Worm (Caenorhabditis elegans) whole organism, young adult: Measurements from ENCODE around the gene twk-12.

Source experiments
- ama-1 ChIP-seq, 3 experiments: fragments of 150-350 bp in 1 of 3; sonication (generic microtip) in 2 of 3; optimal IDR thresholded peaks; 2 replicates each; lab custom pipeline; 2014 to 2018; ENCODE audit warnings: missing biosample characterization in 2 of 3, missing genetic modification characterization in 2 of 3, missing genetic modification reagents in 2 of 3
- cebp-2 ChIP-seq: fragments of 200-800 bp; sonication (Bioruptor generic); IDR thresholded peaks from 2 replicates; pipeline ENCODE4 v1.3.6; 2022; ENCODE audit warnings: missing genetic modification characterization, missing compliant biosample characterization
- ceh-91 ChIP-seq: fragments of 200-800 bp; sonication (Bioruptor generic); IDR thresholded peaks from 2 replicates; pipeline ENCODE4 v1.3.6; 2022; ENCODE audit warnings: missing genetic modification reagents, missing genetic modification characterization, missing compliant biosample characterization
- dpl-1 ChIP-seq: fragments of 150-350 bp; optimal IDR thresholded peaks from 2 replicates; lab custom pipeline; 2014; ENCODE audit warnings: missing biosample characterization, missing genetic modification reagents, missing genetic modification characterization
- hmg-1.2 ChIP-seq: fragments of 200-800 bp; sonication (Bioruptor generic); IDR thresholded peaks from 2 replicates; pipeline ENCODE4 v1.3.6; 2022; ENCODE audit warnings: missing genetic modification reagents, missing genetic modification characterization, missing compliant biosample characterization
- madf-6 ChIP-seq: fragments of 200-800 bp; sonication (Bioruptor generic); IDR thresholded peaks from 2 replicates; pipeline ENCODE4 v1.3.6; 2022; ENCODE audit warnings: missing genetic modification reagents, missing genetic modification characterization, missing compliant biosample characterization
- nfya-2 ChIP-seq: fragments of 200-800 bp; sonication (Bioruptor generic); IDR thresholded peaks from 2 replicates; pipeline ENCODE4 v1.3.6; 2022; ENCODE audit warnings: missing genetic modification reagents, missing genetic modification characterization, missing compliant biosample characterization
- nhr-179 ChIP-seq: sonication (generic microtip); optimal IDR thresholded peaks from 2 replicates; lab custom pipeline; 2016; ENCODE audit warnings: mild to moderate bottlenecking, missing genetic modification characterization, missing compliant biosample characterization
- pha-4 ChIP-seq: fragments of 150-350 bp; sonication (generic microtip); optimal IDR thresholded peaks from 2 replicates; lab custom pipeline; 2014; ENCODE audit warnings: missing biosample characterization, missing genetic modification reagents, missing genetic modification characterization
- repo-1 ChIP-seq: sonication (generic microtip); optimal IDR thresholded peaks from 2 replicates; lab custom pipeline; 2017; ENCODE audit warnings: mild to moderate bottlenecking, missing genetic modification characterization, missing compliant biosample characterization
- sea-2 ChIP-seq: fragments of 200-800 bp; sonication (Bioruptor generic); IDR thresholded peaks from 2 replicates; pipeline ENCODE4 v1.3.6; 2022; ENCODE audit warnings: missing genetic modification characterization, missing compliant biosample characterization
- snpc-4 ChIP-seq, 5 experiments: fragments of 150-350 bp in 1 of 5; sonication (generic microtip) in 4 of 5; optimal IDR thresholded peaks; 2 replicates each; lab custom pipeline; 2014 to 2018; ENCODE audit warnings: missing genetic modification characterization in 5 of 5, missing biosample characterization in 3 of 5, antibody characterized with exemption in 2 of 5, mild to moderate bottlenecking in 2 of 5, missing compliant biosample characterization in 2 of 5, missing genotype in 2 of 5, moderate library complexity in 2 of 5, missing genetic modification reagents in 1 of 5
- sptf-2 ChIP-seq: fragments of 200-800 bp; sonication (Bioruptor generic); optimal IDR thresholded peaks from 2 replicates; lab custom pipeline; 2018; ENCODE audit warnings: mild to moderate bottlenecking, missing genetic modification characterization, missing compliant biosample characterization

DNA sequence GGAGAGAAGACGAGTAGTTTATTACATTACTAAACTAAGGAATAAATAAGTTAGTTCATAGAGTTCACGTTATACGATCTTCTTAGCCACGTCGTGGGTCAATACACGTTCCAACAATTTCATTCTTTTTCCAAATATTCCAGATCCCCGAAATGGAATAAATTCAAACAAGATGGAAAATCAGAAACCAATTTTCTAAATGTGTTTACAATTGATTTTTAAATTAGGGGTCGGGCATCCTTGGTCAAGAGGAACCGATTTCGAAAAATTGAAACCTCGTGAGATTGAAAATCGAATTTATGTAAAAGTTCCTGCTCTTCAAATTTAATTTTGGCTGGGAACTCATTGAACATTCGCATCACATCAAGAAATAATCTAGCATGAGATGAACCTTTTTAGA, 17.4 kb downstream of the twk-12 start:
- TF ChIP-seq sea-2 (GFP tag; lab: Robert Waterston, UW): no peak
- TF ChIP-seq nhr-179 (tag; lab: Kevin White, UChicago): no peak
- no peak for TF ChIP-seq ceh-91 (GFP tag; lab: Robert Waterston, UW)
- TF ChIP-seq sptf-2 (GFP tag; lab: Kevin White, UChicago): no peak
- TF ChIP-seq nfya-2 (GFP tag; lab: Robert Waterston, UW): no peak
- no peak for TF ChIP-seq cebp-2
- no peak for TF ChIP-seq pha-4 (tag; lab: Kevin White, UChicago)
- TF ChIP-seq madf-6 (GFP tag; lab: Robert Waterston, UW): no peak
- no peak for TF ChIP-seq ama-1 (optimal IDR thresholded peaks at IDR 0.05; lab: Kevin White, UChicago)
- TF ChIP-seq ama-1 (GFP tag; optimal IDR thresholded peaks at IDR 0.05; lab: Kevin White, UChicago): no peak
- TF ChIP-seq dpl-1 (GFP tag; lab: Kevin White, UChicago): no peak
- TF ChIP-seq snpc-4 (GFP tag; optimal IDR thresholded peaks at IDR 0.05; lab: Kevin White, UChicago): no peak
- TF ChIP-seq snpc-4 (tag; optimal IDR thresholded peaks at IDR 0.05; lab: Kevin White, UChicago): no peak
- no peak for TF ChIP-seq repo-1 (tag; lab: Kevin White, UChicago)
- no peak for TF ChIP-seq hmg-1.2 (GFP tag; lab: Robert Waterston, UW)
